Worm (Caenorhabditis elegans) whole organism, early embryonic: Measurements from ENCODE around the gene R02D5.10.

Experiments used
- B0310.2 ChIP-seq: sonication (generic microtip); optimal IDR thresholded peaks from 2 replicates; lab custom pipeline; 2016; ENCODE audit warnings: mild to moderate bottlenecking, missing genetic modification characterization, missing compliant biosample characterization
- F13C5.2 ChIP-seq: sonication (generic microtip); optimal IDR thresholded peaks from 2 replicates; lab custom pipeline; 2017; ENCODE audit warnings: mild to moderate bottlenecking, missing genetic modification characterization, inconsistent platforms, missing compliant biosample characterization
- aly-1 ChIP-seq: sonication (generic microtip); optimal IDR thresholded peaks from 2 replicates; lab custom pipeline; 2016; ENCODE audit warnings: missing genetic modification characterization, missing compliant biosample characterization
- ama-1 ChIP-seq: fragments of 150-350 bp; optimal IDR thresholded peaks from 2 replicates; lab custom pipeline; 2014
- ceh-13 ChIP-seq: fragments of 200-800 bp; sonication (Bioruptor generic); optimal IDR thresholded peaks from 2 replicates; lab custom pipeline; 2018; ENCODE audit warnings: mild to moderate bottlenecking, missing genetic modification characterization, missing compliant biosample characterization
- ceh-36 ChIP-seq: sonication (generic microtip); optimal IDR thresholded peaks from 2 replicates; lab custom pipeline; 2016; ENCODE audit warnings: missing genetic modification characterization, inconsistent platforms, missing compliant biosample characterization
- ets-7 ChIP-seq: sonication (generic microtip); optimal IDR thresholded peaks from 2 replicates; lab custom pipeline; 2016; ENCODE audit warnings: missing genotype, missing genetic modification characterization, missing compliant biosample characterization
- flt-1 ChIP-seq: fragments of 200-800 bp; sonication (Bioruptor generic); IDR thresholded peaks from 2 replicates; pipeline ENCODE4 v1.3.6; 2022; ENCODE audit warnings: missing genetic modification characterization, missing compliant biosample characterization
- hmbx-1 ChIP-seq: sonication (generic microtip); optimal IDR thresholded peaks from 2 replicates; lab custom pipeline; 2016; ENCODE audit warnings: mild to moderate bottlenecking, missing genetic modification characterization, missing compliant biosample characterization
- hmg-4 ChIP-seq: fragments of 200-800 bp; sonication (Bioruptor generic); optimal IDR thresholded peaks from 2 replicates; lab custom pipeline; 2018; ENCODE audit warnings: mild to moderate bottlenecking, missing genetic modification characterization, missing compliant biosample characterization
- hnd-1 ChIP-seq: sonication (generic microtip); optimal IDR thresholded peaks from 2 replicates; lab custom pipeline; 2016; ENCODE audit warnings: missing genetic modification characterization, missing compliant biosample characterization
- pes-1 ChIP-seq: fragments of 200-800 bp; sonication (Bioruptor generic); IDR thresholded peaks from 2 replicates; pipeline ENCODE4 v1.3.6; 2022; ENCODE audit warnings: missing genetic modification reagents, missing genetic modification characterization, missing compliant biosample characterization
- scrt-1 ChIP-seq: fragments of 200-800 bp; sonication (Bioruptor generic); IDR thresholded peaks from 2 replicates; pipeline ENCODE4 v1.3.6; 2022; ENCODE audit warnings: missing genetic modification characterization, missing compliant biosample characterization
- sea-1 ChIP-seq: fragments of 200-800 bp; sonication (Bioruptor generic); conservative IDR thresholded peaks from 2 replicates; pipeline ENCODE4 v1.3.6; 2022; ENCODE audit warnings: missing genetic modification characterization, missing compliant biosample characterization
- tbx-11 ChIP-seq: fragments of 200-800 bp; sonication (Bioruptor generic); IDR thresholded peaks from 2 replicates; pipeline ENCODE4 v1.3.6; 2022; ENCODE audit warnings: missing genetic modification characterization, missing compliant biosample characterization
- tbx-37 ChIP-seq: fragments of 200-800 bp; sonication (Bioruptor generic); conservative IDR thresholded peaks from 2 replicates; pipeline ENCODE4 v1.3.6; 2022; ENCODE audit warnings: missing genetic modification reagents, missing genetic modification characterization, missing compliant biosample characterization
- tra-4 ChIP-seq: sonication (generic microtip); optimal IDR thresholded peaks from 2 replicates; lab custom pipeline; 2017; ENCODE audit warnings: missing genetic modification characterization, missing compliant biosample characterization

The R02D5.10 gene

ce11 chrV:14493665-14494064, 11.6 kb downstream of the R02D5.10 start:
- TF ChIP-seq flt-1, result no peak

ce11 chrV:14495493-14495892, 13.4 kb downstream of the R02D5.10 start:
- TF ChIP-seq tra-4 (tag; lab: Kevin White, UChicago), result no peak
- no peak for TF ChIP-seq aly-1 (tag; lab: Kevin White, UChicago)
- TF ChIP-seq flt-1, result no peak
- no peak for TF ChIP-seq hnd-1 (tag; lab: Kevin White, UChicago)
- TF ChIP-seq F13C5.2 (tag; lab: Kevin White, UChicago), result no peak
- TF ChIP-seq hmg-4 (GFP tag; lab: Kevin White, UChicago), result no peak
- TF ChIP-seq ceh-36 (tag; lab: Kevin White, UChicago), result no peak

ce11 chrV:14496446-14496845, 14.4 kb downstream of the R02D5.10 start:
- TF ChIP-seq tbx-37 (GFP tag; lab: Robert Waterston, UW) (no peak), hmbx-1 (tag; lab: Kevin White, UChicago) (no peak), aly-1 (tag; lab: Kevin White, UChicago) (no peak), flt-1 (no peak), hnd-1 (tag; lab: Kevin White, UChicago) (no peak), hmg-4 (GFP tag; lab: Kevin White, UChicago) (no peak), ceh-13 (GFP tag; lab: Kevin White, UChicago) (no peak), pes-1 (GFP tag; lab: Robert Waterston, UW) (no peak), B0310.2 (tag; lab: Kevin White, UChicago) (no peak), tbx-11 (no peak), scrt-1 (GFP tag; lab: Robert Waterston, UW) (no peak), tra-4 (tag; lab: Kevin White, UChicago) (no peak), sea-1 (no peak), ets-7 (tag; lab: Kevin White, UChicago) (no peak), F13C5.2 (tag; lab: Kevin White, UChicago) (no peak), ama-1 (lab: Kevin White, UChicago) (no peak), ceh-36 (tag; lab: Kevin White, UChicago) (no peak)

- TF ChIP-seq ets-7 (tag; lab: Kevin White, UChicago), result no peak
- peak; percentile 40; the same call in 1 of the 2 replicates for TF ChIP-seq flt-1
- TF ChIP-seq hmg-4 (GFP tag; lab: Kevin White, UChicago), result peak; percentile 80
- no peak for TF ChIP-seq B0310.2 (tag; lab: Kevin White, UChicago)
- no peak for TF ChIP-seq sea-1
- TF ChIP-seq scrt-1 (GFP tag; lab: Robert Waterston, UW), result no peak
- TF ChIP-seq F13C5.2 (tag; lab: Kevin White, UChicago), result peak; percentile 13
- TF ChIP-seq hnd-1 (tag; lab: Kevin White, UChicago), result no peak
- TF ChIP-seq tbx-37 (GFP tag; lab: Robert Waterston, UW), result no peak
These were observed 16.1 kb downstream of the R02D5.10 start for ce11 chrV:14498204-14498603.

ce11 chrV:14499074-14499864, 17.2 kb downstream of the R02D5.10 start:
- TF ChIP-seq ama-1 (lab: Kevin White, UChicago), result no peak
- no peak for TF ChIP-seq tbx-11
- TF ChIP-seq hmbx-1 (tag; lab: Kevin White, UChicago), result no peak
- no peak for TF ChIP-seq hnd-1 (tag; lab: Kevin White, UChicago)
- TF ChIP-seq ceh-13 (GFP tag; lab: Kevin White, UChicago), result no peak
- no peak for TF ChIP-seq F13C5.2 (tag; lab: Kevin White, UChicago)
- no peak for TF ChIP-seq tra-4 (tag; lab: Kevin White, UChicago)
- TF ChIP-seq ets-7 (tag; lab: Kevin White, UChicago), result no peak
- TF ChIP-seq hmg-4 (GFP tag; lab: Kevin White, UChicago), result no peak
- TF ChIP-seq ceh-36 (tag; lab: Kevin White, UChicago), result no peak
- no peak for TF ChIP-seq pes-1 (GFP tag; lab: Robert Waterston, UW)
- no peak for TF ChIP-seq flt-1
- no peak for TF ChIP-seq sea-1

ce11 chrV:14500554-14500953, 18.5 kb downstream of the R02D5.10 start:
- TF ChIP-seq pes-1 (GFP tag; lab: Robert Waterston, UW) (no peak), flt-1 (no peak), hmbx-1 (tag; lab: Kevin White, UChicago) (no peak), scrt-1 (GFP tag; lab: Robert Waterston, UW) (no peak), aly-1 (tag; lab: Kevin White, UChicago) (no peak), hnd-1 (tag; lab: Kevin White, UChicago) (no peak), ceh-13 (GFP tag; lab: Kevin White, UChicago) (no peak), hmg-4 (GFP tag; lab: Kevin White, UChicago) (no peak), ets-7 (tag; lab: Kevin White, UChicago) (no peak), ceh-36 (tag; lab: Kevin White, UChicago) (no peak), tbx-11 (no peak), B0310.2 (tag; lab: Kevin White, UChicago) (no peak)

ce11 chrV:14501136-14501535, 19.0 kb downstream of the R02D5.10 start, which contains the start of gene R02D5.24:
Gene R02D5.24 (plus strand): TSS chrV:14501340.
- TF ChIP-seq hmbx-1 (tag; lab: Kevin White, UChicago) (no peak), pes-1 (GFP tag; lab: Robert Waterston, UW) (no peak), hmg-4 (GFP tag; lab: Kevin White, UChicago) (peak; percentile 70), B0310.2 (tag; lab: Kevin White, UChicago) (peak; percentile 1), flt-1 (peak; percentile 28; the same call in 1 of the 2 replicates)
